Fruit fly (Drosophila melanogaster) whole organism, embryonic: ENCODE measurements around the gene Mul1.
A peak's percentile ranks its signal among the peaks of the same experiment; 100 is the strongest.

ENCODE experiments used
- BEAF-32 ChIP-seq: fragments of 200-800 bp; sonication (Bioruptor generic); optimal IDR thresholded peaks from 3 replicates; lab custom pipeline; 2017; ENCODE audit warnings: missing biosample characterization, missing genetic modification characterization, mild to moderate bottlenecking, moderate library complexity, missing genetic modification reagents
- CG10654 ChIP-seq: fragments of 200-800 bp; sonication (Bioruptor generic); optimal IDR thresholded peaks from 2 replicates; lab custom pipeline; 2016; ENCODE audit warnings: missing biosample characterization, missing genetic modification characterization
- CG11398 ChIP-seq: fragments of 200-800 bp; sonication (Bioruptor generic); optimal IDR thresholded peaks from 2 replicates; lab custom pipeline; 2016; ENCODE audit warnings: missing biosample characterization, missing genetic modification characterization
- CG11723 ChIP-seq: fragments of 200-800 bp; sonication (Bioruptor generic); optimal IDR thresholded peaks from 2 replicates; lab custom pipeline; 2017; ENCODE audit warnings: missing biosample characterization, mild to moderate bottlenecking, missing genetic modification characterization
- CG12744 ChIP-seq: fragments of 200-800 bp; sonication (Bioruptor generic); optimal IDR thresholded peaks from 2 replicates; lab custom pipeline; 2016; ENCODE audit warnings: missing biosample characterization, missing genetic modification characterization
- CG12942 ChIP-seq: fragments of 200-800 bp; sonication (Bioruptor generic); optimal IDR thresholded peaks from 3 replicates; lab custom pipeline; 2016; ENCODE audit warnings: missing biosample characterization, missing genetic modification characterization
- CG15479 ChIP-seq: fragments of 200-800 bp; sonication (Bioruptor generic); optimal IDR thresholded peaks from 3 replicates; lab custom pipeline; 2019; ENCODE audit warnings: missing biosample characterization, mild to moderate bottlenecking, missing genetic modification characterization, moderate library complexity
- CG1602 ChIP-seq: fragments of 200-800 bp; sonication (Bioruptor generic); optimal IDR thresholded peaks from 3 replicates; lab custom pipeline; 2016; ENCODE audit warnings: missing biosample characterization, missing genetic modification characterization
- CG1603 ChIP-seq: fragments of 200-800 bp; sonication (Bioruptor generic); optimal IDR thresholded peaks from 2 replicates; lab custom pipeline; 2019; ENCODE audit warnings: missing biosample characterization, mild to moderate bottlenecking, missing genetic modification characterization, moderate library complexity
- CG17328 ChIP-seq: fragments of 200-800 bp; sonication (Bioruptor generic); IDR thresholded peaks from 2 replicates; pipeline ENCODE4 v1.3.6; 2022; ENCODE audit warnings: missing biosample characterization, missing genetic modification characterization
- CG18262 ChIP-seq: fragments of 200-800 bp; optimal IDR thresholded peaks from 3 replicates; lab custom pipeline; 2019; ENCODE audit warnings: missing biosample characterization, mild to moderate bottlenecking, missing genetic modification characterization, moderate library complexity
- CG18599 ChIP-seq: fragments of 200-800 bp; sonication (Bioruptor generic); optimal IDR thresholded peaks from 3 replicates; lab custom pipeline; 2017; ENCODE audit warnings: missing biosample characterization, missing genetic modification characterization, mild to moderate bottlenecking, moderate library complexity, missing genetic modification reagents
- CG33557 ChIP-seq: fragments of 200-800 bp; sonication (Bioruptor generic); optimal IDR thresholded peaks from 2 replicates; lab custom pipeline; 2019; ENCODE audit warnings: missing biosample characterization, mild to moderate bottlenecking, missing genetic modification characterization, moderate library complexity
- CG3726 ChIP-seq: fragments of 200-800 bp; sonication (Bioruptor generic); IDR thresholded peaks from 3 replicates; pipeline ENCODE4, ENCODE4 v1.3.6; 2022; ENCODE audit warnings: missing biosample characterization, missing genetic modification characterization
- CG4360 ChIP-seq: fragments of 200-800 bp; sonication (Bioruptor generic); IDR thresholded peaks from 2 replicates; pipeline ENCODE4 v1.3.6; 2022; ENCODE audit warnings: missing biosample characterization, missing genetic modification characterization
- CG43689 ChIP-seq: fragments of 200-800 bp; sonication (Bioruptor generic); IDR thresholded peaks from 2 replicates; pipeline ENCODE4 v1.3.6; 2022; ENCODE audit warnings: missing biosample characterization, missing genetic modification characterization
- CG4707 ChIP-seq: fragments of 200-800 bp; sonication (Bioruptor generic); optimal IDR thresholded peaks from 2 replicates; lab custom pipeline; 2018; ENCODE audit warnings: missing biosample characterization, mild to moderate bottlenecking, missing genetic modification characterization, moderate library complexity
- CG6272 ChIP-seq: fragments of 200-800 bp; sonication (Bioruptor generic); IDR thresholded peaks from 2 replicates; pipeline ENCODE4 v1.3.6; 2022; ENCODE audit warnings: missing biosample characterization, missing genetic modification characterization
- CG6683 ChIP-seq: fragments of 200-800 bp; sonication (Bioruptor generic); optimal IDR thresholded peaks from 2 replicates; lab custom pipeline; 2017; ENCODE audit warnings: missing biosample characterization, mild to moderate bottlenecking, missing genetic modification characterization, missing genetic modification reagents
- CG6791 ChIP-seq: fragments of 200-800 bp; sonication (Bioruptor generic); IDR thresholded peaks from 3 replicates; pipeline ENCODE4 v1.3.6; 2022; ENCODE audit warnings: missing biosample characterization, missing genetic modification characterization; ENCODE audit not compliant: partially characterized antibody
- CG7271 ChIP-seq: fragments of 200-800 bp; sonication (Bioruptor generic); optimal IDR thresholded peaks from 2 replicates; lab custom pipeline; 2018; ENCODE audit warnings: missing biosample characterization, mild to moderate bottlenecking, missing genetic modification characterization, moderate library complexity
- CG7786 ChIP-seq: fragments of 200-800 bp; sonication (Bioruptor generic); optimal IDR thresholded peaks from 2 replicates; lab custom pipeline; 2016; ENCODE audit warnings: missing biosample characterization, missing genetic modification characterization
- Dad ChIP-seq: fragments of 200-800 bp; sonication (Bioruptor generic); optimal IDR thresholded peaks from 3 replicates; lab custom pipeline; 2016; ENCODE audit warnings: missing biosample characterization, missing genetic modification characterization
- Dip2 ChIP-seq: fragments of 200-800 bp; sonication (Bioruptor generic); IDR thresholded peaks from 2 replicates; pipeline ENCODE4 v1.3.6; 2022; ENCODE audit warnings: missing biosample characterization, missing genetic modification characterization
- E2f1 ChIP-seq: fragments of 200-800 bp; sonication (Bioruptor generic); IDR thresholded peaks from 2 replicates; pipeline ENCODE4 v1.3.6; 2022; ENCODE audit warnings: missing biosample characterization, missing genetic modification characterization
- Fer1 ChIP-seq: fragments of 200-800 bp; sonication (Bioruptor generic); optimal IDR thresholded peaks from 2 replicates; lab custom pipeline; 2017; ENCODE audit warnings: missing biosample characterization, mild to moderate bottlenecking, missing genetic modification characterization
- Gug ChIP-seq: fragments of 200-800 bp; sonication (Bioruptor generic); IDR thresholded peaks from 4 replicates; pipeline ENCODE4 v1.3.6; 2022; ENCODE audit warnings: missing biosample characterization, missing genetic modification characterization
- Hmx ChIP-seq: fragments of 200-800 bp; sonication (Bioruptor generic); optimal IDR thresholded peaks from 2 replicates; lab custom pipeline; 2016; ENCODE audit warnings: missing biosample characterization, missing genetic modification characterization
- Hr78 ChIP-seq, 2 experiments: fragments of 200-800 bp in 1 of 2; fragments of >200 bp in 1 of 2; sonication (Bioruptor generic) in 1 of 2; optimal IDR thresholded peaks; 2 replicates each; lab custom pipeline; 2017 to 2019; ENCODE audit warnings: missing biosample characterization in 2 of 2, missing genetic modification characterization in 2 of 2, mild to moderate bottlenecking in 1 of 2, moderate library complexity in 1 of 2
- Lhr ChIP-seq: fragments of 200-800 bp; sonication (Bioruptor generic); optimal IDR thresholded peaks from 3 replicates; lab custom pipeline; 2017; ENCODE audit warnings: mild to moderate bottlenecking, missing biosample characterization, missing genetic modification reagents, missing genetic modification characterization
- Sox100B ChIP-seq: fragments of 200-800 bp; sonication (Bioruptor generic); optimal IDR thresholded peaks from 3 replicates; lab custom pipeline; 2018; ENCODE audit warnings: missing biosample characterization, mild to moderate bottlenecking, missing genetic modification characterization
- Vsx1 ChIP-seq: fragments of 200-800 bp; sonication (Bioruptor generic); optimal IDR thresholded peaks from 2 replicates; lab custom pipeline; 2017; ENCODE audit warnings: missing biosample characterization, mild to moderate bottlenecking, missing genetic modification characterization, missing genetic modification reagents
- al ChIP-seq: fragments of 200-800 bp; sonication (Bioruptor generic); IDR thresholded peaks from 2 replicates; pipeline ENCODE4 v1.3.6; 2022; ENCODE audit warnings: missing biosample characterization, missing genetic modification characterization
- bab2 ChIP-seq: fragments of 200-800 bp; sonication (Bioruptor generic); optimal IDR thresholded peaks from 2 replicates; lab custom pipeline; 2016; ENCODE audit warnings: missing biosample characterization, missing genetic modification characterization
- bcd ChIP-seq: fragments of 200-800 bp; sonication (Bioruptor generic); optimal IDR thresholded peaks from 2 replicates; lab custom pipeline; 2017; ENCODE audit warnings: missing biosample characterization, mild to moderate bottlenecking, missing genetic modification characterization
- corto ChIP-seq: fragments of 200-800 bp; sonication (Bioruptor generic); optimal IDR thresholded peaks from 2 replicates; lab custom pipeline; 2016; ENCODE audit warnings: missing biosample characterization, mild to moderate bottlenecking, missing genetic modification characterization, moderate library complexity
- cwo ChIP-seq: fragments of 200-800 bp; sonication (Bioruptor generic); optimal IDR thresholded peaks from 3 replicates; lab custom pipeline; 2017; ENCODE audit warnings: missing biosample characterization, missing genetic modification characterization, mild to moderate bottlenecking, moderate library complexity, missing genetic modification reagents
- dan ChIP-seq: fragments of 200-800 bp; sonication (Bioruptor generic); IDR thresholded peaks from 2 replicates; pipeline ENCODE4 v1.3.6; 2022; ENCODE audit warnings: missing biosample characterization, missing genetic modification characterization
- ftz-f1 ChIP-seq: fragments of 200-800 bp; sonication (Bioruptor generic); optimal IDR thresholded peaks from 2 replicates; lab custom pipeline; 2016; ENCODE audit warnings: missing biosample characterization, missing genetic modification characterization
- grn ChIP-seq: fragments of 200-800 bp; sonication (Bioruptor generic); optimal IDR thresholded peaks from 3 replicates; lab custom pipeline; 2017; ENCODE audit warnings: missing biosample characterization, missing genetic modification characterization
- gt ChIP-seq: fragments of 200-800 bp; sonication (Bioruptor generic); IDR thresholded peaks from 2 replicates; pipeline ENCODE4 v1.3.6; 2022; ENCODE audit warnings: missing biosample characterization, missing genetic modification characterization
- inv ChIP-seq: fragments of 200-800 bp; sonication (Bioruptor generic); IDR thresholded peaks from 2 replicates; pipeline ENCODE4 v1.3.6; 2022; ENCODE audit warnings: missing biosample characterization, missing genetic modification characterization; ENCODE audit not compliant: partially characterized antibody
- jumu ChIP-seq: fragments of 200-800 bp; sonication (Bioruptor generic); optimal IDR thresholded peaks from 3 replicates; lab custom pipeline; 2016; ENCODE audit warnings: missing biosample characterization, missing genetic modification characterization
- maf-S ChIP-seq: fragments of 200-800 bp; sonication (Bioruptor generic); optimal IDR thresholded peaks from 2 replicates; lab custom pipeline; 2016; ENCODE audit warnings: missing biosample characterization, missing genetic modification characterization
- mld ChIP-seq: fragments of 200-800 bp; sonication (Bioruptor generic); IDR thresholded peaks from 3 replicates; pipeline ENCODE4 v1.3.6; 2022; ENCODE audit warnings: missing biosample characterization, missing genetic modification characterization; ENCODE audit not compliant: partially characterized antibody
- otp ChIP-seq: fragments of 200-800 bp; sonication (Bioruptor generic); IDR thresholded peaks from 3 replicates; pipeline ENCODE4, ENCODE4 v1.3.6; 2022; ENCODE audit warnings: missing biosample characterization, missing genetic modification characterization
- salm ChIP-seq: fragments of 200-800 bp; sonication (Bioruptor generic); optimal IDR thresholded peaks from 2 replicates; lab custom pipeline; 2018; ENCODE audit warnings: missing biosample characterization, mild to moderate bottlenecking, missing genetic modification characterization
- stc ChIP-seq: fragments of 200-800 bp; sonication (Bioruptor generic); IDR thresholded peaks from 2 replicates; pipeline ENCODE4 v1.3.6; 2022; ENCODE audit warnings: missing biosample characterization, missing genetic modification characterization
- usp ChIP-seq: fragments of >200 bp; optimal IDR thresholded peaks from 2 replicates; lab custom pipeline; 2017; ENCODE audit warnings: missing biosample characterization, missing genetic modification characterization
- zen2 ChIP-seq: fragments of 200-800 bp; sonication (Bioruptor generic); IDR thresholded peaks from 3 replicates; pipeline ENCODE4 v1.3.6; 2022; ENCODE audit warnings: missing biosample characterization, missing genetic modification characterization; ENCODE audit not compliant: partially characterized antibody

The Mul1 gene

DNA sequence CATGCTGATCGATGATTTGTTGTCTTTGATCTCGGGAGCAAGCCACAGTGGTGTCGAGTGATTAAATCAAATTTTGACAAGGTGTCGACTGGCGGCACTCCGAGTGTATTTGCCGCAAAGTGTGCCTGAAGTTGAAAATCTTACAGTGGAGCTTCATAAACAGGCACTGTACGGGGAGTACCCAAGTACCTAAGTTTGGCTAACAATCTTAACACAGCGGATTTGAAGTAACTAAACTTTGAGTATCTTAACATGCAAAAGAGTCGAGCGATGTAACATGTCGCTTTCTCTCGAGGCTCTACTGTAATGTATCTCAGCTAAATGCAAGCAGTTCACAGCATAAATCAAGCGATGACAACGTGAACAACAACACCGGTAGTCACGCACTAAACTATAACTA, 4.5 kb upstream of the Mul1 start (continued):
- TF ChIP-seq Vsx1 (no peak), otp (peak; percentile 82), CG11723 (GFP tag; lab: Kevin White, UChicago) (peak; percentile 21), Gug (GFP tag; lab: Robert Waterston, UW) (peak; percentile 75; the same call in 3 of the 4 replicates), CG7786 (GFP tag; lab: Kevin White, UChicago) (peak; percentile 52), CG6683 (GFP tag; lab: Kevin White, UChicago) (no peak), Dad (GFP tag; lab: Kevin White, UChicago) (peak; percentile 47), Hr78 (GFP tag; optimal IDR thresholded peaks at IDR 0.05; lab: Kevin White, UChicago) (no peak), CG17328 (GFP tag; lab: Robert Waterston, UW) (peak; percentile 80), CG1603 (peak; percentile 91), corto (GFP tag; lab: Kevin White, UChicago) (no peak), salm (tag; lab: Kevin White, UChicago) (no peak), Hmx (GFP tag; lab: Kevin White, UChicago) (no peak), CG12744 (GFP tag; lab: Kevin White, UChicago) (no peak), CG11398 (GFP tag; lab: Kevin White, UChicago) (peak; percentile 26), gt (GFP tag; lab: Robert Waterston, UW) (peak; percentile 55; the same call in 1 of the 2 replicates), cwo (no peak), ftz-f1 (GFP tag; lab: Kevin White, UChicago) (no peak), CG15479 (GFP tag; lab: Kevin White, UChicago) (no peak), CG4707 (GFP tag; lab: Kevin White, UChicago) (peak; percentile 63), Dip2 (GFP tag; lab: Robert Waterston, UW) (no peak), CG43689 (GFP tag; lab: Robert Waterston, UW) (no peak), stc (GFP tag; lab: Robert Waterston, UW) (peak; percentile 40; the same call in 1 of the 2 replicates), jumu (GFP tag; lab: Kevin White, UChicago) (peak; percentile 59), E2f1 (GFP tag; lab: Robert Waterston, UW) (peak; percentile 37; the same call in 1 of the 2 replicates), CG33557 (GFP tag; lab: Kevin White, UChicago) (peak; percentile 68), CG10654 (GFP tag; lab: Kevin White, UChicago) (peak; percentile 61), maf-S (no peak), zen2 (GFP tag; lab: Robert Waterston, UW) (no peak), CG18599 (GFP tag; lab: Kevin White, UChicago) (no peak), inv (GFP tag; lab: Robert Waterston, UW) (no peak), CG18262 (tag; lab: Kevin White, UChicago) (peak; percentile 77), Sox100B (peak; percentile 25), Fer1 (GFP tag; lab: Kevin White, UChicago) (no peak), CG7271 (tag; lab: Kevin White, UChicago) (peak; percentile 70), dan (GFP tag; lab: Robert Waterston, UW) (peak; percentile 78), CG6791 (GFP tag; lab: Robert Waterston, UW) (no peak), grn (GFP tag; lab: Kevin White, UChicago) (no peak), usp (GFP tag; lab: Kevin White, UChicago) (no peak), CG4360 (0 out of 2 replicates have a peak, but pooled peaks have one; percentile 35), CG6272 (GFP tag; lab: Robert Waterston, UW) (peak; percentile 57), BEAF-32 (no peak), mld (GFP tag; lab: Robert Waterston, UW) (no peak), bcd (peak; percentile 46), CG3726 (GFP tag; lab: Robert Waterston, UW) (peak; percentile 60; the same call in 2 of the 3 replicates), al (GFP tag; lab: Robert Waterston, UW) (no peak), CG12942 (GFP tag; lab: Kevin White, UChicago) (peak; percentile 30), bab2 (GFP tag; lab: Kevin White, UChicago) (peak; percentile 54), Lhr (peak; percentile 34), CG1602 (GFP tag; lab: Kevin White, UChicago) (peak; percentile 62)
